Fruit fly (Drosophila melanogaster): ENCODE data around the gene Lim3.
A peak's percentile ranks its signal among the peaks of the same experiment; 100 is the strongest.

DNA sequence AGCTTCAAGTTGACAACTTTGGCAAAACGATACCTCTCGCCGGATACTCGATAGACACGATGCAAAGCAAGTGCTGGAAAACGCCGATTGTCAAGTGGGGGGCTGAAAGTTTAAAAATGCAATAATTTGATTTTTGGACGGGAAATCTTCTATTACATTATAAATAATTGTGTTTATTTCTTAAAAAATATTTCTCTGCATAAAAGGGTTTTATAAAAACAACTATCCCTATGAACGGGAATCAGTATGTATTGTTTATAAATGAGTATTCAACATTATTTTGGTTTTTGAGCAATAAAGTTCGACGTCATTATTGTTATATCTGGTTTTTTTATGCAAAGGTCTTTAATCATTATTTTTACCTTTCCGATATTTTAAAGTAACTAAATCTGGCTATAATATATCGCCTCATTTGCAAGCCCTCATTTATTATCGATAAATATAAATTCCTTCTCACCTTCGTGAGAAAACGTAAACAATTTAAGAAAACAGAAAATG is 23.7 kb upstream of the Lim3 start, which contains the start of the genes AsnRS and DCTN6-p27:
- TF ChIP-seq psq (GFP tag; optimal IDR thresholded peaks at IDR 0.05) = peak; percentile 68
- TF ChIP-seq CG9705 (GFP tag; optimal IDR thresholded peaks at IDR 0.05) = peak; percentile 63
- TF ChIP-seq Hnf4 (GFP tag; optimal IDR thresholded peaks at IDR 0.05) = no peak
- peak; percentile 81 for TF ChIP-seq h (GFP tag; optimal IDR thresholded peaks at IDR 0.05)
- TF ChIP-seq dmrt93B (GFP tag; optimal IDR thresholded peaks at IDR 0.05) = peak; percentile 57
- TF ChIP-seq sv (GFP tag; optimal IDR thresholded peaks at IDR 0.05) = peak; percentile 78
- peak; percentile 64 for TF ChIP-seq OdsH (GFP tag; optimal IDR thresholded peaks at IDR 0.05)
- no peak for TF ChIP-seq Abd-B (GFP tag; optimal IDR thresholded peaks at IDR 0.05)

All from whole organism, wandering third instar larva.